Worm (Caenorhabditis elegans) whole organism, L1 larva: ENCODE results near the gene C13A10.2.

ENCODE experiments used
- ama-1 ChIP-seq: fragments of 150-350 bp; optimal IDR thresholded peaks from 2 replicates; lab custom pipeline; 2014
- ceh-88 ChIP-seq: fragments of 200-800 bp; sonication (Bioruptor generic); IDR thresholded peaks from 2 replicates; pipeline ENCODE4 v1.3.6; 2022; ENCODE audit warnings: missing genetic modification characterization, missing compliant biosample characterization
- egl-13 ChIP-seq: sonication (generic microtip); optimal IDR thresholded peaks from 2 replicates; lab custom pipeline; 2016; ENCODE audit warnings: missing genotype, missing genetic modification reagents, missing genetic modification characterization, missing compliant biosample characterization
- egl-27 ChIP-seq, 2 experiments: fragments of 150-350 bp in 1 of 2; sonication (generic microtip); optimal IDR thresholded peaks; 3 replicates each; lab custom pipeline; 2017 to 2018; ENCODE audit warnings: missing biosample characterization in 2 of 2, missing genetic modification characterization in 2 of 2, missing genetic modification reagents in 2 of 2
- elt-2 ChIP-seq: sonication (generic microtip); optimal IDR thresholded peaks from 2 replicates; lab custom pipeline; 2016; ENCODE audit warnings: missing genetic modification characterization, mild to moderate bottlenecking, inconsistent platforms, missing compliant biosample characterization, missing genetic modification reagents
- fkh-10 ChIP-seq: sonication (generic microtip); optimal IDR thresholded peaks from 2 replicates; lab custom pipeline; 2017; ENCODE audit warnings: missing biosample characterization, missing genetic modification reagents, missing genetic modification characterization
- lin-13 ChIP-seq: fragments of 150-350 bp; optimal IDR thresholded peaks from 2 replicates; lab custom pipeline; 2014; ENCODE audit warnings: missing biosample characterization, missing genetic modification reagents, missing genetic modification characterization
- lin-14 ChIP-seq: fragments of 200-800 bp; sonication (Bioruptor generic); optimal IDR thresholded peaks from 2 replicates; lab custom pipeline; 2018; ENCODE audit warnings: mild to moderate bottlenecking, missing genetic modification characterization, moderate library complexity, missing compliant biosample characterization
- nhr-12 ChIP-seq: sonication (generic microtip); optimal IDR thresholded peaks from 2 replicates; lab custom pipeline; 2017; ENCODE audit warnings: missing biosample characterization, missing genetic modification characterization
- nhr-28 ChIP-seq: fragments of 150-350 bp; optimal IDR thresholded peaks from 2 replicates; lab custom pipeline; 2014; ENCODE audit warnings: missing biosample characterization, missing genetic modification characterization
- unc-62 ChIP-seq: fragments of 150-350 bp; optimal IDR thresholded peaks from 2 replicates; lab custom pipeline; 2014; ENCODE audit warnings: missing biosample characterization, missing genetic modification reagents, missing genetic modification characterization

ce11 chrII:1378259-1378658 lies 20.5 kb upstream of the C13A10.2 start, which contains the start of gene F54D12.10:
- TF ChIP-seq egl-27 (tag; optimal IDR thresholded peaks at IDR 0.05; lab: Kevin White, UChicago), result no peak
- no peak for TF ChIP-seq lin-13 (GFP tag; lab: Kevin White, UChicago)
- TF ChIP-seq nhr-28, result no peak
- TF ChIP-seq unc-62, result no peak
- no peak for TF ChIP-seq nhr-12 (tag; lab: Kevin White, UChicago)
- no peak for TF ChIP-seq lin-14 (GFP tag; lab: Kevin White, UChicago)
- TF ChIP-seq elt-2 (tag; lab: Kevin White, UChicago), result no peak
- no peak for TF ChIP-seq egl-13 (tag; lab: Kevin White, UChicago)
- TF ChIP-seq ama-1, result no peak
- no peak for TF ChIP-seq ceh-88 (GFP tag; lab: Robert Waterston, UW)
- no peak for TF ChIP-seq fkh-10 (GFP tag; lab: Kevin White, UChicago)
